Fruit fly (Drosophila melanogaster) whole organism, embryonic: ENCODE results near the gene Phyhd1.

Source experiments
- ATbp ChIP-seq: fragments of 200-800 bp; sonication (Bioruptor generic); optimal IDR thresholded peaks from 2 replicates; lab custom pipeline; 2017; ENCODE audit warnings: missing biosample characterization, mild to moderate bottlenecking, missing genetic modification characterization, missing genetic modification reagents
- Abd-B ChIP-seq: fragments of 200-800 bp; sonication (Bioruptor generic); optimal IDR thresholded peaks from 2 replicates; lab custom pipeline; 2018; ENCODE audit warnings: missing biosample characterization, mild to moderate bottlenecking, missing genetic modification characterization, moderate library complexity
- C15 ChIP-seq: fragments of 200-800 bp; sonication (Bioruptor generic); IDR thresholded peaks from 3 replicates; pipeline ENCODE4 v1.3.6; 2022; ENCODE audit warnings: missing biosample characterization, missing genetic modification characterization
- CG10209 ChIP-seq: fragments of 200-800 bp; sonication (Bioruptor generic); optimal IDR thresholded peaks from 3 replicates; lab custom pipeline; 2017; ENCODE audit warnings: missing biosample characterization, mild to moderate bottlenecking, missing genetic modification characterization, missing genetic modification reagents
- CG10431 ChIP-seq: fragments of 200-800 bp; sonication (Bioruptor generic); optimal IDR thresholded peaks from 3 replicates; lab custom pipeline; 2018; ENCODE audit warnings: missing biosample characterization, mild to moderate bottlenecking, missing genetic modification characterization
- CG11695 ChIP-seq: fragments of 200-800 bp; sonication (Bioruptor generic); IDR thresholded peaks from 3 replicates; pipeline ENCODE4 v1.3.6; 2022; ENCODE audit warnings: missing biosample characterization, missing genetic modification characterization
- CG12659 ChIP-seq: fragments of 200-800 bp; sonication (Bioruptor generic); optimal IDR thresholded peaks from 3 replicates; lab custom pipeline; 2017; ENCODE audit warnings: mild to moderate bottlenecking, missing biosample characterization, missing genetic modification reagents, missing genetic modification characterization
- CG14050 ChIP-seq: fragments of 200-800 bp; sonication (Bioruptor generic); IDR thresholded peaks from 3 replicates; pipeline ENCODE4 v1.3.6; 2022; ENCODE audit warnings: missing biosample characterization, missing genetic modification characterization
- CG15479 ChIP-seq: fragments of 200-800 bp; sonication (Bioruptor generic); optimal IDR thresholded peaks from 3 replicates; lab custom pipeline; 2019; ENCODE audit warnings: missing biosample characterization, mild to moderate bottlenecking, missing genetic modification characterization, moderate library complexity
- CG17385 ChIP-seq: fragments of 200-800 bp; sonication (Bioruptor generic); optimal IDR thresholded peaks from 3 replicates; lab custom pipeline; 2018; ENCODE audit warnings: missing biosample characterization, mild to moderate bottlenecking, missing genetic modification characterization
- CG17568 ChIP-seq: fragments of 200-800 bp; sonication (Bioruptor generic); optimal IDR thresholded peaks from 2 replicates; lab custom pipeline; 2018; ENCODE audit warnings: missing biosample characterization, mild to moderate bottlenecking, missing genetic modification characterization, moderate library complexity
- CG3163 ChIP-seq: fragments of 200-800 bp; sonication (Bioruptor generic); optimal IDR thresholded peaks from 3 replicates; lab custom pipeline; 2016; ENCODE audit warnings: missing biosample characterization, missing genetic modification characterization
- CG33213 ChIP-seq: fragments of 200-800 bp; sonication (Bioruptor generic); optimal IDR thresholded peaks from 3 replicates; lab custom pipeline; 2016; ENCODE audit warnings: missing biosample characterization, missing genetic modification characterization
- CG3726 ChIP-seq: fragments of 200-800 bp; sonication (Bioruptor generic); IDR thresholded peaks from 3 replicates; pipeline ENCODE4, ENCODE4 v1.3.6; 2022; ENCODE audit warnings: missing biosample characterization, missing genetic modification characterization
- CG4328 ChIP-seq: fragments of 200-800 bp; sonication (Bioruptor generic); optimal IDR thresholded peaks from 3 replicates; lab custom pipeline; 2017; ENCODE audit warnings: missing biosample characterization, missing genetic modification reagents, missing genetic modification characterization
- CG4360 ChIP-seq: fragments of 200-800 bp; sonication (Bioruptor generic); IDR thresholded peaks from 2 replicates; pipeline ENCODE4 v1.3.6; 2022; ENCODE audit warnings: missing biosample characterization, missing genetic modification characterization
- CG6689 ChIP-seq: fragments of 200-800 bp; sonication (Bioruptor generic); IDR thresholded peaks from 2 replicates; pipeline ENCODE4 v1.3.6; 2022; ENCODE audit warnings: missing biosample characterization, missing genetic modification characterization
- CG6813 ChIP-seq: fragments of 200-800 bp; sonication (Bioruptor generic); optimal IDR thresholded peaks from 2 replicates; lab custom pipeline; 2017; ENCODE audit warnings: missing biosample characterization, missing genetic modification characterization, mild to moderate bottlenecking, moderate library complexity, missing genetic modification reagents
- CG7556 ChIP-seq: fragments of 200-800 bp; sonication (Bioruptor generic); optimal IDR thresholded peaks from 2 replicates; lab custom pipeline; 2017; ENCODE audit warnings: missing biosample characterization, mild to moderate bottlenecking, missing genetic modification characterization
- CG9437 ChIP-seq: fragments of 200-800 bp; sonication (Bioruptor generic); optimal IDR thresholded peaks from 2 replicates; lab custom pipeline; 2018; ENCODE audit warnings: missing biosample characterization, mild to moderate bottlenecking, missing genetic modification characterization
- Dad ChIP-seq: fragments of 200-800 bp; sonication (Bioruptor generic); optimal IDR thresholded peaks from 3 replicates; lab custom pipeline; 2016; ENCODE audit warnings: missing biosample characterization, missing genetic modification characterization
- Dek ChIP-seq: fragments of 200-800 bp; sonication (Bioruptor generic); optimal IDR thresholded peaks from 3 replicates; lab custom pipeline; 2019; ENCODE audit warnings: missing biosample characterization, mild to moderate bottlenecking, missing genetic modification characterization, moderate library complexity
- Dref ChIP-seq: fragments of 200-800 bp; sonication (Bioruptor generic); IDR thresholded peaks from 2 replicates; pipeline ENCODE4 v1.3.6; 2022; ENCODE audit warnings: missing biosample characterization, missing genetic modification characterization
- Elba2 ChIP-seq: fragments of 200-800 bp; sonication (Bioruptor generic); optimal IDR thresholded peaks from 3 replicates; lab custom pipeline; 2016; ENCODE audit warnings: missing biosample characterization, missing genetic modification characterization
- Gsc ChIP-seq: fragments of 200-800 bp; sonication (Bioruptor generic); IDR thresholded peaks from 2 replicates; pipeline ENCODE4 v1.3.6; 2022; ENCODE audit warnings: missing biosample characterization, missing genetic modification characterization
- Hey ChIP-seq: fragments of 200-800 bp; sonication (Bioruptor generic); optimal IDR thresholded peaks from 3 replicates; lab custom pipeline; 2018; ENCODE audit warnings: missing biosample characterization, mild to moderate bottlenecking, missing genetic modification characterization
- Lim3 ChIP-seq: fragments of 200-800 bp; sonication (Bioruptor generic); IDR thresholded peaks from 2 replicates; pipeline ENCODE4 v1.3.6; 2022; ENCODE audit warnings: missing biosample characterization, missing genetic modification characterization
- Mes4 ChIP-seq: fragments of 200-800 bp; sonication (Bioruptor generic); optimal IDR thresholded peaks from 2 replicates; lab custom pipeline; 2016; ENCODE audit warnings: missing biosample characterization, missing genetic modification characterization
- NC2α ChIP-seq: fragments of 200-800 bp; sonication (Bioruptor generic); optimal IDR thresholded peaks from 2 replicates; lab custom pipeline; 2016; ENCODE audit warnings: missing biosample characterization, missing genetic modification characterization
- Neu2 ChIP-seq: fragments of 200-800 bp; sonication (Bioruptor generic); optimal IDR thresholded peaks from 3 replicates; lab custom pipeline; 2016; ENCODE audit warnings: missing biosample characterization, missing genetic modification characterization, borderline replicate concordance
- Nf-YB ChIP-seq: fragments of 200-800 bp; sonication (Bioruptor generic); optimal IDR thresholded peaks from 3 replicates; lab custom pipeline; 2019; ENCODE audit warnings: missing biosample characterization, mild to moderate bottlenecking, missing genetic modification characterization, moderate library complexity
- Sin3A ChIP-seq: fragments of >200 bp; optimal IDR thresholded peaks from 2 replicates; lab custom pipeline; 2018
- Taf1 ChIP-seq: fragments of 200-800 bp; sonication (Bioruptor generic); IDR thresholded peaks from 2 replicates; pipeline ENCODE4 v1.3.6; 2022; ENCODE audit warnings: missing biosample characterization, missing genetic modification characterization
- Tbp ChIP-seq: fragments of >200 bp; optimal IDR thresholded peaks from 2 replicates; lab custom pipeline; 2018; ENCODE audit warnings: missing biosample characterization, missing genetic modification characterization
- al ChIP-seq: fragments of 200-800 bp; sonication (Bioruptor generic); IDR thresholded peaks from 2 replicates; pipeline ENCODE4 v1.3.6; 2022; ENCODE audit warnings: missing biosample characterization, missing genetic modification characterization
- cad ChIP-seq: fragments of >200 bp; optimal IDR thresholded peaks from 2 replicates; lab custom pipeline; 2017; ENCODE audit warnings: missing biosample characterization, missing genetic modification characterization
- cas ChIP-seq: fragments of 200-800 bp; sonication (Bioruptor generic); IDR thresholded peaks from 2 replicates; pipeline ENCODE4 v1.3.6; 2022; ENCODE audit warnings: missing biosample characterization, missing genetic modification characterization
- chn ChIP-seq: fragments of 200-800 bp; sonication (Bioruptor generic); optimal IDR thresholded peaks from 2 replicates; lab custom pipeline; 2016; ENCODE audit warnings: missing biosample characterization, missing genetic modification characterization
- dati ChIP-seq: fragments of 200-800 bp; sonication (Bioruptor generic); IDR thresholded peaks from 2 replicates; pipeline ENCODE4 v1.3.6; 2022; ENCODE audit warnings: missing biosample characterization, missing genetic modification characterization
- eyg ChIP-seq: fragments of 200-800 bp; sonication (Bioruptor generic); optimal IDR thresholded peaks from 3 replicates; lab custom pipeline; 2016; ENCODE audit warnings: missing biosample characterization, missing genetic modification characterization
- hbn ChIP-seq: fragments of 200-800 bp; sonication (Bioruptor generic); IDR thresholded peaks from 2 replicates; pipeline ENCODE4 v1.3.6; 2022; ENCODE audit warnings: missing biosample characterization, missing genetic modification characterization; ENCODE audit not compliant: partially characterized antibody
- hkb ChIP-seq, 2 experiments: fragments of 200-800 bp in 1 of 2; fragments of >200 bp in 1 of 2; sonication (Bioruptor generic) in 1 of 2; IDR thresholded peaks in 1 of 2; optimal IDR thresholded peaks in 1 of 2; 2 replicates each; pipeline versions ENCODE4 v1.3.6 to Lab custom; 2017 to 2022; ENCODE audit warnings: missing biosample characterization in 1 of 2, missing genetic modification characterization in 1 of 2
- lov ChIP-seq, 2 experiments: fragments of 200-800 bp in 1 of 2; fragments of >200 bp in 1 of 2; sonication (Bioruptor generic) in 1 of 2; IDR thresholded peaks in 1 of 2; optimal IDR thresholded peaks in 1 of 2; 2 replicates in 1 of 2; 3 replicates in 1 of 2; pipeline versions ENCODE4 v1.3.6 to Lab custom; 2017 to 2022; ENCODE audit warnings: missing biosample characterization in 1 of 2, missing genetic modification characterization in 1 of 2
- mam ChIP-seq: fragments of 200-800 bp; sonication (Bioruptor generic); optimal IDR thresholded peaks from 3 replicates; lab custom pipeline; 2016; ENCODE audit warnings: missing biosample characterization, missing genetic modification characterization
- p53 ChIP-seq: fragments of 200-800 bp; sonication (Bioruptor generic); optimal IDR thresholded peaks from 2 replicates; lab custom pipeline; 2016; ENCODE audit warnings: missing biosample characterization, missing genetic modification characterization
- phol ChIP-seq: fragments of 200-800 bp; sonication (Bioruptor generic); optimal IDR thresholded peaks from 3 replicates; lab custom pipeline; 2018; ENCODE audit warnings: missing biosample characterization, mild to moderate bottlenecking, missing genetic modification characterization, moderate library complexity
- sens ChIP-seq: fragments of 200-800 bp; sonication (Bioruptor generic); peaks from one replicate; lab custom pipeline; 2016; ENCODE audit warnings: missing biosample characterization, missing genetic modification characterization
- toy ChIP-seq: fragments of 200-800 bp; sonication (Bioruptor generic); IDR thresholded peaks from 2 replicates; pipeline ENCODE4 v1.3.6; 2022; ENCODE audit warnings: missing biosample characterization, missing genetic modification characterization
- unc-4 ChIP-seq: fragments of 200-800 bp; sonication (Bioruptor generic); IDR thresholded peaks from 2 replicates; pipeline ENCODE4 v1.3.6; 2022; ENCODE audit warnings: missing biosample characterization, missing genetic modification characterization; ENCODE audit not compliant: partially characterized antibody
- vfl ChIP-seq: fragments of 200-800 bp; sonication (Bioruptor generic); optimal IDR thresholded peaks from 2 replicates; lab custom pipeline; 2016; ENCODE audit warnings: missing biosample characterization, missing genetic modification characterization
- wor ChIP-seq: fragments of 200-800 bp; sonication (Bioruptor generic); IDR thresholded peaks from 2 replicates; pipeline ENCODE4 v1.3.6; 2022; ENCODE audit warnings: missing biosample characterization, missing genetic modification characterization

Gene Phyhd1

DNA sequence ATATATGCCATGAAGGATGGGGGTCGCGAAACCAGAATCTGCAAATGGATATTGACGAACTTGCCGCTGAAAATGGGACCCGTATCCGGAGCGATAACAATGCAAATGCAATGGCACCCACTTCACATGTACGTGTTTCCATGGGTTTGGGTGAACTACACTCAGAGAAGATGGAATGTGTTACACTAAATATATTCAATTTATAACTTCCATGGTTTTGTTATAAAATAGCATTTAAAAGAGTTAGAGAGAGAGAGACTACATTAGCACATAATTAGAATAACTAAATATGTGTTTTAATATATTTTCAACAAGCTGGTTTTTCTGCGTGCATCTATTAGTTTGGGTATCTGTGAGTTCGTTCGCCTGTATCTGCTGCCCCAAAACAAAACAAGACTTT, 52.5 kb downstream of the Phyhd1 start (continued):
- TF ChIP-seq CG4360: no peak
- no peak for TF ChIP-seq CG14050 (GFP tag; lab: Robert Waterston, UW)
- peak; percentile 67 for TF ChIP-seq phol
- no peak for TF ChIP-seq vfl
- peak; percentile 22; the same call in 1 of the 2 replicates for TF ChIP-seq wor
- TF ChIP-seq sens: peak; percentile 95
- no peak for TF ChIP-seq lov (optimal IDR thresholded peaks at IDR 0.05; lab: Kevin White, UChicago)
- 0 out of 3 replicates have a peak, but pooled peaks have one; percentile 17 for TF ChIP-seq lov (GFP tag; IDR thresholded peaks at IDR 0.05; lab: Robert Waterston, UW)
- no peak for TF ChIP-seq Gsc
- TF ChIP-seq Nf-YB (GFP tag; lab: Kevin White, UChicago): peak; percentile 7
- no peak for TF ChIP-seq CG12659 (GFP tag; lab: Kevin White, UChicago)
- no peak for TF ChIP-seq Mes4 (GFP tag; lab: Kevin White, UChicago)
- TF ChIP-seq CG3163: no peak
- no peak for TF ChIP-seq CG7556 (GFP tag; lab: Kevin White, UChicago)
- peak; percentile 17 for TF ChIP-seq chn (GFP tag; lab: Kevin White, UChicago)
- no peak for TF ChIP-seq al (GFP tag; lab: Robert Waterston, UW)
- no peak for TF ChIP-seq Taf1 (GFP tag; lab: Robert Waterston, UW)
- no peak for TF ChIP-seq Hey
- no peak for TF ChIP-seq toy (GFP tag; lab: Robert Waterston, UW)
- TF ChIP-seq Tbp (GFP tag; lab: Kevin White, UChicago): no peak
- TF ChIP-seq CG10209 (GFP tag; lab: Kevin White, UChicago): no peak
- TF ChIP-seq unc-4 (GFP tag; lab: Robert Waterston, UW): no peak
- peak; percentile 59 for TF ChIP-seq Abd-B
- TF ChIP-seq NC2α (GFP tag; lab: Kevin White, UChicago): no peak
- peak; percentile 26; the same call in 1 of the 3 replicates for TF ChIP-seq CG11695
- TF ChIP-seq CG4328 (GFP tag; lab: Kevin White, UChicago): no peak
- no peak for TF ChIP-seq cas (GFP tag; lab: Robert Waterston, UW)
- no peak for TF ChIP-seq CG6813 (GFP tag; lab: Kevin White, UChicago)
- TF ChIP-seq CG17568 (GFP tag; lab: Kevin White, UChicago): no peak
- TF ChIP-seq CG9437 (GFP tag; lab: Kevin White, UChicago): no peak
- no peak for TF ChIP-seq eyg (GFP tag; lab: Kevin White, UChicago)
- no peak for TF ChIP-seq CG3726 (GFP tag; lab: Robert Waterston, UW)
- TF ChIP-seq cad (GFP tag; lab: Kevin White, UChicago): no peak
- no peak for TF ChIP-seq CG10431 (GFP tag; lab: Kevin White, UChicago)
- TF ChIP-seq CG33213 (GFP tag; lab: Kevin White, UChicago): no peak
- TF ChIP-seq mam (GFP tag; lab: Kevin White, UChicago): no peak
- no peak for TF ChIP-seq Lim3
- TF ChIP-seq CG6689 (GFP tag; lab: Robert Waterston, UW): peak; percentile 67
- TF ChIP-seq hbn (GFP tag; lab: Robert Waterston, UW): no peak
- TF ChIP-seq hkb (optimal IDR thresholded peaks at IDR 0.05; lab: Kevin White, UChicago): no peak
- TF ChIP-seq hkb (GFP tag; IDR thresholded peaks at IDR 0.05; lab: Robert Waterston, UW): 0 out of 2 replicates have a peak, but pooled peaks have one; percentile 16
- TF ChIP-seq p53 (GFP tag; lab: Kevin White, UChicago): no peak
- TF ChIP-seq Sin3A: no peak
- TF ChIP-seq Dek (tag; lab: Kevin White, UChicago): no peak
- TF ChIP-seq CG15479 (GFP tag; lab: Kevin White, UChicago): peak; percentile 27
- TF ChIP-seq CG17385 (GFP tag; lab: Kevin White, UChicago): no peak
- TF ChIP-seq dati (GFP tag; lab: Robert Waterston, UW): peak; percentile 19; the same call in 1 of the 2 replicates
- TF ChIP-seq Elba2 (GFP tag; lab: Kevin White, UChicago): peak; percentile 26
- TF ChIP-seq Dref: no peak
- TF ChIP-seq Dad (GFP tag; lab: Kevin White, UChicago): no peak
- TF ChIP-seq ATbp: peak; percentile 6
- no peak for TF ChIP-seq C15 (GFP tag; lab: Robert Waterston, UW)
- no peak for TF ChIP-seq Neu2 (GFP tag; lab: Kevin White, UChicago)
